Fruit fly (Drosophila melanogaster) whole organism, embryonic: ENCODE data around the gene CG3119.

Source experiments
- Antp ChIP-seq: fragments of 200-800 bp; sonication (Bioruptor generic); optimal IDR thresholded peaks from 3 replicates; lab custom pipeline; 2016; ENCODE audit warnings: missing biosample characterization, missing genetic modification characterization
- Asciz ChIP-seq: fragments of 200-800 bp; sonication (Bioruptor generic); optimal IDR thresholded peaks from 2 replicates; lab custom pipeline; 2017; ENCODE audit warnings: missing biosample characterization, mild to moderate bottlenecking, missing genetic modification characterization, missing genetic modification reagents
- Bdp1 ChIP-seq: fragments of 200-800 bp; sonication (Bioruptor generic); optimal IDR thresholded peaks from 3 replicates; lab custom pipeline; 2016; ENCODE audit warnings: missing biosample characterization, missing genetic modification characterization
- Bgb ChIP-seq: fragments of 200-800 bp; sonication (Bioruptor generic); IDR thresholded peaks from 2 replicates; pipeline ENCODE4 v1.3.6; 2022; ENCODE audit warnings: missing biosample characterization, missing genetic modification characterization; ENCODE audit not compliant: partially characterized antibody
- CG11695 ChIP-seq: fragments of 200-800 bp; sonication (Bioruptor generic); IDR thresholded peaks from 3 replicates; pipeline ENCODE4 v1.3.6; 2022; ENCODE audit warnings: missing biosample characterization, missing genetic modification characterization
- CG12155 ChIP-seq: fragments of 200-800 bp; sonication (Bioruptor generic); optimal IDR thresholded peaks from 3 replicates; lab custom pipeline; 2016; ENCODE audit warnings: missing biosample characterization, missing genetic modification characterization
- CG12769 ChIP-seq: fragments of 200-800 bp; sonication (Bioruptor generic); optimal IDR thresholded peaks from 2 replicates; lab custom pipeline; 2019; ENCODE audit warnings: missing biosample characterization, mild to moderate bottlenecking, missing genetic modification characterization, moderate library complexity
- CG13296 ChIP-seq: fragments of 200-800 bp; sonication (Bioruptor generic); optimal IDR thresholded peaks from 3 replicates; lab custom pipeline; 2018; ENCODE audit warnings: missing biosample characterization, mild to moderate bottlenecking, missing genetic modification characterization
- CG1603 ChIP-seq: fragments of 200-800 bp; sonication (Bioruptor generic); optimal IDR thresholded peaks from 2 replicates; lab custom pipeline; 2019; ENCODE audit warnings: missing biosample characterization, mild to moderate bottlenecking, missing genetic modification characterization, moderate library complexity
- CG18476 ChIP-seq: fragments of 200-800 bp; sonication (Bioruptor generic); optimal IDR thresholded peaks from 2 replicates; lab custom pipeline; 2016; ENCODE audit warnings: missing biosample characterization, mild to moderate bottlenecking, missing genetic modification characterization
- CG18619 ChIP-seq: fragments of 200-800 bp; sonication (Bioruptor generic); optimal IDR thresholded peaks from 3 replicates; lab custom pipeline; 2017; ENCODE audit warnings: missing biosample characterization, mild to moderate bottlenecking, missing genetic modification characterization
- CG2199 ChIP-seq: fragments of 200-800 bp; sonication (Bioruptor generic); IDR thresholded peaks from 3 replicates; pipeline ENCODE4 v1.3.6; 2022; ENCODE audit warnings: missing biosample characterization, missing genetic modification characterization
- CG2712 ChIP-seq: fragments of 200-800 bp; optimal IDR thresholded peaks from 3 replicates; lab custom pipeline; 2019; ENCODE audit warnings: missing biosample characterization, mild to moderate bottlenecking, missing genetic modification characterization, moderate library complexity
- CG33557 ChIP-seq: fragments of 200-800 bp; sonication (Bioruptor generic); optimal IDR thresholded peaks from 2 replicates; lab custom pipeline; 2019; ENCODE audit warnings: missing biosample characterization, mild to moderate bottlenecking, missing genetic modification characterization, moderate library complexity
- CG3995 ChIP-seq: fragments of 200-800 bp; sonication (Bioruptor generic); optimal IDR thresholded peaks from 3 replicates; lab custom pipeline; 2016; ENCODE audit warnings: missing biosample characterization, missing genetic modification characterization
- CG5180 ChIP-seq: fragments of 200-800 bp; sonication (Bioruptor generic); optimal IDR thresholded peaks from 3 replicates; lab custom pipeline; 2017; ENCODE audit warnings: missing biosample characterization, missing genetic modification characterization, mild to moderate bottlenecking, moderate library complexity, missing genetic modification reagents
- CG8281 ChIP-seq: fragments of 200-800 bp; sonication (Bioruptor generic); optimal IDR thresholded peaks from 2 replicates; lab custom pipeline; 2018; ENCODE audit warnings: missing biosample characterization, mild to moderate bottlenecking, missing genetic modification characterization, moderate library complexity
- CTCF ChIP-seq: fragments of 200-800 bp; sonication (Bioruptor generic); optimal IDR thresholded peaks from 2 replicates; lab custom pipeline; 2017; ENCODE audit warnings: missing biosample characterization, mild to moderate bottlenecking, missing genetic modification characterization, moderate library complexity
- Drgx ChIP-seq: fragments of 200-800 bp; sonication (Bioruptor generic); IDR thresholded peaks from 2 replicates; pipeline ENCODE4 v1.3.6; 2022; ENCODE audit warnings: missing biosample characterization, missing genetic modification characterization
- GATAe ChIP-seq: fragments of 200-800 bp; sonication (Bioruptor generic); conservative IDR thresholded peaks from 2 replicates; pipeline ENCODE4 v1.3.6; 2022; ENCODE audit warnings: missing biosample characterization, missing genetic modification characterization
- Hey ChIP-seq: fragments of 200-800 bp; sonication (Bioruptor generic); optimal IDR thresholded peaks from 3 replicates; lab custom pipeline; 2018; ENCODE audit warnings: missing biosample characterization, mild to moderate bottlenecking, missing genetic modification characterization
- Lim3 ChIP-seq: fragments of 200-800 bp; sonication (Bioruptor generic); IDR thresholded peaks from 2 replicates; pipeline ENCODE4 v1.3.6; 2022; ENCODE audit warnings: missing biosample characterization, missing genetic modification characterization
- Med ChIP-seq: fragments of 200-800 bp; sonication (Bioruptor generic); peaks from one replicate; lab custom pipeline; 2016; ENCODE audit warnings: missing biosample characterization, missing genetic modification characterization, mild to moderate bottlenecking, inconsistent platforms, moderate library complexity
- Nf-YC ChIP-seq: fragments of 200-800 bp; optimal IDR thresholded peaks from 3 replicates; lab custom pipeline; 2019; ENCODE audit warnings: missing biosample characterization, mild to moderate bottlenecking, missing genetic modification characterization, moderate library complexity
- Pdp1 ChIP-seq, 2 experiments: fragments of 200-800 bp; sonication (Bioruptor generic); optimal IDR thresholded peaks; 3 replicates each; lab custom pipeline; 2016; ENCODE audit warnings: missing biosample characterization in 2 of 2, missing genetic modification characterization in 2 of 2, mild to moderate bottlenecking in 1 of 2, moderate library complexity in 1 of 2
- bsh ChIP-seq, 2 experiments: fragments of 200-800 bp; sonication (Bioruptor generic); optimal IDR thresholded peaks; 2 replicates each; lab custom pipeline; 2017 to 2018; ENCODE audit warnings: mild to moderate bottlenecking in 2 of 2, missing biosample characterization in 2 of 2, missing genetic modification characterization in 2 of 2, moderate library complexity in 1 of 2
- chinmo ChIP-seq: fragments of 200-800 bp; sonication (Bioruptor generic); IDR thresholded peaks from 4 replicates; pipeline ENCODE4 v1.3.6; 2022; ENCODE audit warnings: missing biosample characterization, missing genetic modification characterization; ENCODE audit not compliant: partially characterized antibody
- cwo ChIP-seq: fragments of 200-800 bp; sonication (Bioruptor generic); optimal IDR thresholded peaks from 3 replicates; lab custom pipeline; 2017; ENCODE audit warnings: missing biosample characterization, missing genetic modification characterization, mild to moderate bottlenecking, moderate library complexity, missing genetic modification reagents
- fd102C ChIP-seq: fragments of 200-800 bp; sonication (Bioruptor generic); optimal IDR thresholded peaks from 2 replicates; lab custom pipeline; 2018; ENCODE audit warnings: missing biosample characterization, mild to moderate bottlenecking, missing genetic modification characterization, moderate library complexity
- gcm2 ChIP-seq: fragments of 200-800 bp; sonication (Bioruptor generic); optimal IDR thresholded peaks from 2 replicates; lab custom pipeline; 2016; ENCODE audit warnings: missing biosample characterization, missing genetic modification characterization
- jigr1 ChIP-seq: fragments of 200-800 bp; sonication (Bioruptor generic); IDR thresholded peaks from 3 replicates; pipeline ENCODE4 v1.3.6; 2022; ENCODE audit warnings: missing biosample characterization, missing genetic modification characterization
- jumu ChIP-seq: fragments of 200-800 bp; sonication (Bioruptor generic); optimal IDR thresholded peaks from 3 replicates; lab custom pipeline; 2016; ENCODE audit warnings: missing biosample characterization, missing genetic modification characterization
- luna ChIP-seq: fragments of 200-800 bp; sonication (Bioruptor generic); optimal IDR thresholded peaks from 2 replicates; lab custom pipeline; 2016; ENCODE audit warnings: missing biosample characterization, missing genetic modification characterization
- mirr ChIP-seq: fragments of 200-800 bp; sonication (Bioruptor generic); optimal IDR thresholded peaks from 3 replicates; lab custom pipeline; 2018; ENCODE audit warnings: missing biosample characterization, mild to moderate bottlenecking, missing genetic modification characterization
- nom ChIP-seq: fragments of 200-800 bp; sonication (Bioruptor generic); optimal IDR thresholded peaks from 2 replicates; lab custom pipeline; 2017; ENCODE audit warnings: missing biosample characterization, missing genetic modification characterization, mild to moderate bottlenecking, moderate library complexity, missing genetic modification reagents
- phol ChIP-seq: fragments of 200-800 bp; sonication (Bioruptor generic); optimal IDR thresholded peaks from 3 replicates; lab custom pipeline; 2018; ENCODE audit warnings: missing biosample characterization, mild to moderate bottlenecking, missing genetic modification characterization, moderate library complexity
- pita ChIP-seq: fragments of 200-800 bp; sonication (Bioruptor generic); optimal IDR thresholded peaks from 2 replicates; lab custom pipeline; 2017; ENCODE audit warnings: missing biosample characterization, mild to moderate bottlenecking, missing genetic modification characterization
- ranshi ChIP-seq: fragments of 200-800 bp; sonication (Bioruptor generic); IDR thresholded peaks from 2 replicates; pipeline ENCODE4 v1.3.6; 2022; ENCODE audit warnings: missing biosample characterization, missing genetic modification characterization
- rib ChIP-seq: fragments of 200-800 bp; sonication (Bioruptor generic); IDR thresholded peaks from 2 replicates; pipeline ENCODE4 v1.3.6; 2022; ENCODE audit warnings: missing biosample characterization, missing genetic modification characterization
- ro ChIP-seq: fragments of 200-800 bp; sonication (Bioruptor generic); IDR thresholded peaks from 2 replicates; pipeline ENCODE4 v1.3.6; 2022; ENCODE audit warnings: missing biosample characterization, missing genetic modification characterization
- sqz ChIP-seq: fragments of 200-800 bp; sonication (Bioruptor generic); optimal IDR thresholded peaks from 3 replicates; lab custom pipeline; 2018; ENCODE audit warnings: missing biosample characterization, mild to moderate bottlenecking, missing genetic modification characterization
- stc ChIP-seq: fragments of 200-800 bp; sonication (Bioruptor generic); IDR thresholded peaks from 2 replicates; pipeline ENCODE4 v1.3.6; 2022; ENCODE audit warnings: missing biosample characterization, missing genetic modification characterization
- vnd ChIP-seq: fragments of 200-800 bp; sonication (Bioruptor generic); IDR thresholded peaks from 3 replicates; pipeline ENCODE4 v1.3.6; 2022; ENCODE audit warnings: missing biosample characterization, missing genetic modification characterization; ENCODE audit not compliant: partially characterized antibody
- z ChIP-seq: fragments of 200-800 bp; sonication (Bioruptor generic); IDR thresholded peaks from 3 replicates; pipeline ENCODE4 v1.3.6; 2022; ENCODE audit warnings: missing biosample characterization, missing genetic modification characterization

CG3119 gene

dm6 chr2L:2804634-2805311 lies 32.9 kb downstream of the CG3119 start, which contains the start of gene daw (continued):
- TF ChIP-seq jigr1 (GFP tag; lab: Robert Waterston, UW), result no peak
- no peak for TF ChIP-seq CG2712 (tag; lab: Kevin White, UChicago)
- no peak for TF ChIP-seq ro (GFP tag; lab: Robert Waterston, UW)
- TF ChIP-seq nom (GFP tag; lab: Kevin White, UChicago), result peak; percentile 97
- TF ChIP-seq CG2199 (GFP tag; lab: Robert Waterston, UW), result peak; percentile 96
- no peak for TF ChIP-seq gcm2 (GFP tag; lab: Kevin White, UChicago)
- no peak for TF ChIP-seq rib (GFP tag; lab: Robert Waterston, UW)
- TF ChIP-seq stc (GFP tag; lab: Robert Waterston, UW), result no peak
- 0 out of 2 replicates have a peak, but pooled peaks have one; percentile 24 for TF ChIP-seq Drgx
- TF ChIP-seq CG33557, result no peak
- no peak for TF ChIP-seq sqz
- TF ChIP-seq CG3995, result no peak
- no peak for TF ChIP-seq jumu (GFP tag; lab: Kevin White, UChicago)
- no peak for TF ChIP-seq fd102C (GFP tag; lab: Kevin White, UChicago)
- TF ChIP-seq Nf-YC (tag; lab: Kevin White, UChicago), result peak; percentile 40
- no peak for TF ChIP-seq CG18476 (GFP tag; lab: Kevin White, UChicago)
- TF ChIP-seq chinmo (GFP tag; lab: Robert Waterston, UW), result no peak; the same call in 2 of the 4 replicates
- TF ChIP-seq cwo (GFP tag; lab: Kevin White, UChicago), result peak; percentile 86
- no peak for TF ChIP-seq CTCF (GFP tag; lab: Kevin White, UChicago)
- no peak for TF ChIP-seq luna (GFP tag; lab: Kevin White, UChicago)
- TF ChIP-seq z (GFP tag; lab: Robert Waterston, UW), result no peak
- TF ChIP-seq, all 482 proteins: peak for 36

dm6 chr2L:2802527-2802926 lies 35.1 kb downstream of the CG3119 start:
- TF ChIP-seq fd102C (GFP tag; lab: Kevin White, UChicago) (no peak), bsh (GFP tag; optimal IDR thresholded peaks at IDR 0.05; lab: Kevin White, UChicago) (peak in 1 of 2 experiments; percentile 69), CG12155 (GFP tag; lab: Kevin White, UChicago) (no peak), Pdp1 (GFP tag; optimal IDR thresholded peaks at IDR 0.05; lab: Kevin White, UChicago) (no peak), CG13296 (GFP tag; lab: Kevin White, UChicago) (no peak), nom (GFP tag; lab: Kevin White, UChicago) (peak; percentile 96), CG5180 (GFP tag; lab: Kevin White, UChicago) (peak; percentile 24), CG2199 (GFP tag; lab: Robert Waterston, UW) (no peak), Med (peak; percentile 50), CG8281 (tag; lab: Kevin White, UChicago) (peak; percentile 96)

DNA sequence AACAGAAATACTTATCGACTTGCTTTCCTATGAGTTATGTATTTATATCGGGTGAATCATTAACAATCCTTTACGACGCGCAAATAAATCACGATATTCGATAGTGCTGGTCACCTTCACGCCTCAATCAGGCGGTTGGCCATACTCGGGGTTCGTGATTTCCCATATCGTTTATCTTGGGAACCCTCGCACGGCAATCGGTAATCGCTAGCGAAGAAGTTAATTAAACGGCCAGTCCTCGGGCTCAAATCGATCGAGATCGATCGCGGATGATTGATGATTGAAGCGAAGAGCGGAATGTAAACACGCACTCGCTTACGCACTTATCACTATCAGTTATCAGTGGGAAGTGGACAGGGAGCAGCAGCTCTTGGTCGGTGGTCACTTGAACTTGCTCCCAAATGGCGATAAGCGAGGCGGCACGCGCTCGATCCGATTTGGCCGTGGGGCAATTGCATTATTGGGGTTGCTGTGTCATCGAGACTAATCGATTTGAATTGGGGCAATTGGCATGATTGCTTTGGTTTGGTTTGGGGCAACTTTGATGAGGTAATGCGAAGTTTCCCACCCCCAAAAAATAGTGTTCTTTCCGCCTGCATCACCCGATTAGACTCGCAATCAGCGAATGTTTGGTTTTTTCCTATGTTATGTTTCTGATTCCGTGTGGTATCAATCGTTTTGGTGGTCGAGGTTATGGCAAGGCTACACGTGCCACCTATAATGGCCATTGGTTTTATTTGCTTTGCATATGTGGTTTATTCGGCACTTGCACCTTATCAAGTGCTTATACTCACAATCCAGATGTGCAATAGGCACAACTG lies 36.5 kb downstream of the CG3119 start:
- TF ChIP-seq phol (tag; lab: Kevin White, UChicago) (no peak), CG1603 (tag; lab: Kevin White, UChicago) (no peak), ranshi (no peak), Antp (GFP tag; lab: Kevin White, UChicago) (no peak), pita (GFP tag; lab: Kevin White, UChicago) (no peak), mirr (GFP tag; lab: Kevin White, UChicago) (peak; percentile 86), Hey (tag; lab: Kevin White, UChicago) (peak; percentile 83), CG11695 (GFP tag; lab: Robert Waterston, UW) (no peak), GATAe (GFP tag; lab: Robert Waterston, UW) (peak; percentile 26; the same call in 1 of the 2 replicates), Bdp1 (no peak), Asciz (no peak), vnd (GFP tag; lab: Robert Waterston, UW) (no peak), Lim3 (GFP tag; lab: Robert Waterston, UW) (peak; percentile 63; the same call in 1 of the 2 replicates), CG12769 (tag; lab: Kevin White, UChicago) (peak; percentile 47), Bgb (0 out of 2 replicates have a peak, but pooled peaks have one; percentile 18), CG18619 (GFP tag; lab: Kevin White, UChicago) (no peak), CG3995 (peak; percentile 66)
